Worm (Caenorhabditis elegans) whole organism, young adult: Measurements from ENCODE around the gene ZK662.5.

Experiments
- B0261.1 ChIP-seq: sonication (generic microtip); optimal IDR thresholded peaks from 2 replicates; lab custom pipeline; 2016; ENCODE audit warnings: mild to moderate bottlenecking, missing genetic modification characterization, moderate library complexity, missing compliant biosample characterization
- D2030.7 ChIP-seq: fragments of 200-800 bp; sonication (Bioruptor generic); IDR thresholded peaks from 2 replicates; pipeline ENCODE4 v1.3.6; 2022; ENCODE audit warnings: missing genetic modification reagents, missing genetic modification characterization, missing compliant biosample characterization
- F10E7.11 ChIP-seq: sonication (generic microtip); optimal IDR thresholded peaks from 2 replicates; lab custom pipeline; 2017; ENCODE audit warnings: mild to moderate bottlenecking, missing genetic modification characterization, moderate library complexity, missing compliant biosample characterization
- F33H1.4 ChIP-seq: fragments of 200-800 bp; sonication (Bioruptor generic); IDR thresholded peaks from 2 replicates; pipeline ENCODE4 v1.3.6; 2022; ENCODE audit warnings: missing genetic modification reagents, missing genetic modification characterization, missing compliant biosample characterization
- F39B2.1 ChIP-seq: fragments of 200-800 bp; sonication (Bioruptor generic); IDR thresholded peaks from 2 replicates; pipeline ENCODE4 v1.3.6; 2022; ENCODE audit warnings: missing genetic modification reagents, missing genetic modification characterization, missing compliant biosample characterization
- F52B5.7 ChIP-seq: sonication (generic microtip); optimal IDR thresholded peaks from 2 replicates; lab custom pipeline; 2016; ENCODE audit warnings: mild to moderate bottlenecking, missing genetic modification characterization, missing compliant biosample characterization
- F55B11.4 ChIP-seq: sonication (generic microtip); optimal IDR thresholded peaks from 2 replicates; lab custom pipeline; 2016; ENCODE audit warnings: missing compliant biosample characterization, missing genetic modification characterization, borderline replicate concordance; ENCODE audit not compliant: insufficient read depth
- F57C9.4 ChIP-seq: sonication (generic microtip); optimal IDR thresholded peaks from 2 replicates; lab custom pipeline; 2017; ENCODE audit warnings: mild to moderate bottlenecking, missing genetic modification characterization, missing compliant biosample characterization
- K11D2.4 ChIP-seq: fragments of 200-800 bp; sonication (Bioruptor generic); IDR thresholded peaks from 2 replicates; pipeline ENCODE4 v1.3.6; 2022; ENCODE audit warnings: missing genetic modification reagents, missing genetic modification characterization, missing compliant biosample characterization
- Y56A3A.18 ChIP-seq: fragments of 200-800 bp; sonication (Bioruptor generic); IDR thresholded peaks from 2 replicates; pipeline ENCODE4 v1.3.6; 2022; ENCODE audit warnings: missing genetic modification reagents, missing genetic modification characterization, missing compliant biosample characterization
- ZK185.1 ChIP-seq: sonication (generic microtip); optimal IDR thresholded peaks from 2 replicates; lab custom pipeline; 2016; ENCODE audit warnings: mild to moderate bottlenecking, missing genetic modification characterization, missing compliant biosample characterization; ENCODE audit not compliant: poor library complexity, severe bottlenecking
- akir-1 ChIP-seq: fragments of 200-800 bp; sonication (Bioruptor generic); optimal IDR thresholded peaks from 2 replicates; lab custom pipeline; 2018; ENCODE audit warnings: mild to moderate bottlenecking, missing genetic modification characterization, moderate library complexity, missing compliant biosample characterization
- ama-1 ChIP-seq, 3 experiments: fragments of 150-350 bp in 1 of 3; sonication (generic microtip) in 2 of 3; optimal IDR thresholded peaks; 2 replicates each; lab custom pipeline; 2014 to 2018; ENCODE audit warnings: missing biosample characterization in 2 of 3, missing genetic modification characterization in 2 of 3, missing genetic modification reagents in 2 of 3
- attf-6 ChIP-seq: fragments of 200-800 bp; sonication (Bioruptor generic); IDR thresholded peaks from 2 replicates; pipeline ENCODE4 v1.3.6; 2022; ENCODE audit warnings: missing genetic modification reagents, missing genetic modification characterization, missing compliant biosample characterization
- ceh-91 ChIP-seq: fragments of 200-800 bp; sonication (Bioruptor generic); IDR thresholded peaks from 2 replicates; pipeline ENCODE4 v1.3.6; 2022; ENCODE audit warnings: missing genetic modification reagents, missing genetic modification characterization, missing compliant biosample characterization
- die-1 ChIP-seq: sonication (generic microtip); optimal IDR thresholded peaks from 2 replicates; lab custom pipeline; 2016; ENCODE audit warnings: missing genotype, mild to moderate bottlenecking, missing genetic modification characterization, missing compliant biosample characterization
- dox-1 ChIP-seq: fragments of 200-800 bp; sonication (Bioruptor generic); IDR thresholded peaks from 2 replicates; pipeline ENCODE4 v1.3.6; 2022; ENCODE audit warnings: missing genetic modification reagents, missing genetic modification characterization, missing compliant biosample characterization
- egl-44 ChIP-seq: fragments of 200-800 bp; sonication (Bioruptor generic); IDR thresholded peaks from 2 replicates; pipeline ENCODE4 v1.3.6; 2022; ENCODE audit warnings: missing genetic modification reagents, missing genetic modification characterization, missing compliant biosample characterization
- ekl-4 ChIP-seq: fragments of 200-800 bp; sonication (Bioruptor generic); IDR thresholded peaks from 2 replicates; pipeline ENCODE4 v1.3.6; 2022; ENCODE audit warnings: missing genetic modification reagents, missing genetic modification characterization, missing compliant biosample characterization
- ets-4 ChIP-seq: fragments of 200-800 bp; sonication (Bioruptor generic); optimal IDR thresholded peaks from 2 replicates; lab custom pipeline; 2018; ENCODE audit warnings: mild to moderate bottlenecking, missing genetic modification characterization, missing compliant biosample characterization
- gei-17 ChIP-seq: fragments of 200-800 bp; sonication (Bioruptor generic); optimal IDR thresholded peaks from 2 replicates; lab custom pipeline; 2018; ENCODE audit warnings: mild to moderate bottlenecking, missing genetic modification characterization, missing compliant biosample characterization
- him-1 ChIP-seq: sonication (generic microtip); optimal IDR thresholded peaks from 2 replicates; lab custom pipeline; 2016; ENCODE audit warnings: missing genotype, missing genetic modification reagents, missing genetic modification characterization, missing compliant biosample characterization
- hmg-1.2 ChIP-seq: fragments of 200-800 bp; sonication (Bioruptor generic); IDR thresholded peaks from 2 replicates; pipeline ENCODE4 v1.3.6; 2022; ENCODE audit warnings: missing genetic modification reagents, missing genetic modification characterization, missing compliant biosample characterization
- lin-26 ChIP-seq: fragments of 200-800 bp; sonication (Bioruptor generic); IDR thresholded peaks from 2 replicates; pipeline ENCODE4 v1.3.6; 2022; ENCODE audit warnings: missing genetic modification reagents, missing genetic modification characterization, missing compliant biosample characterization
- madf-8 ChIP-seq: fragments of 200-800 bp; sonication (Bioruptor generic); conservative IDR thresholded peaks from 2 replicates; pipeline ENCODE4 v1.3.6; 2022; ENCODE audit warnings: missing genetic modification reagents, missing genetic modification characterization, missing compliant biosample characterization
- nfya-2 ChIP-seq: fragments of 200-800 bp; sonication (Bioruptor generic); IDR thresholded peaks from 2 replicates; pipeline ENCODE4 v1.3.6; 2022; ENCODE audit warnings: missing genetic modification reagents, missing genetic modification characterization, missing compliant biosample characterization
- nfyb-1 ChIP-seq: fragments of 200-800 bp; sonication (Bioruptor generic); IDR thresholded peaks from 2 replicates; pipeline ENCODE4 v1.3.6; 2022; ENCODE audit warnings: missing genetic modification reagents, missing genetic modification characterization, missing compliant biosample characterization
- nhr-120 ChIP-seq: fragments of 200-800 bp; sonication (Bioruptor generic); IDR thresholded peaks from 2 replicates; pipeline ENCODE4 v1.3.6; 2022; ENCODE audit warnings: missing genetic modification characterization, missing compliant biosample characterization
- nhr-80 ChIP-seq: sonication (generic microtip); optimal IDR thresholded peaks from 2 replicates; lab custom pipeline; 2016; ENCODE audit warnings: missing genetic modification characterization, missing compliant biosample characterization
- nhr-90 ChIP-seq: sonication (generic microtip); optimal IDR thresholded peaks from 2 replicates; lab custom pipeline; 2016; ENCODE audit warnings: missing genotype, mild to moderate bottlenecking, missing genetic modification characterization, missing compliant biosample characterization
- pbrm-1 ChIP-seq: fragments of 200-800 bp; sonication (Bioruptor generic); IDR thresholded peaks from 2 replicates; pipeline ENCODE4 v1.3.6; 2022; ENCODE audit warnings: missing genetic modification reagents, missing genetic modification characterization, missing compliant biosample characterization
- rcor-1 ChIP-seq: fragments of 200-800 bp; sonication (Bioruptor generic); IDR thresholded peaks from 2 replicates; pipeline ENCODE4 v1.3.6; 2022; ENCODE audit warnings: missing genetic modification reagents, missing genetic modification characterization, missing compliant biosample characterization
- rec-8 ChIP-seq, 2 experiments: sonication (generic microtip); optimal IDR thresholded peaks; 2 replicates each; lab custom pipeline; 2016; ENCODE audit warnings: mild to moderate bottlenecking in 2 of 2, missing genetic modification characterization in 2 of 2, missing genetic modification reagents in 2 of 2, missing genotype in 2 of 2, missing biosample characterization in 1 of 2, missing compliant biosample characterization in 1 of 2, moderate library complexity in 1 of 2
- rpc-1 ChIP-seq, 2 experiments: fragments of 150-350 bp in 1 of 2; sonication (generic microtip) in 1 of 2; optimal IDR thresholded peaks; 2 replicates each; lab custom pipeline; 2014 to 2018; ENCODE audit warnings: missing biosample characterization in 1 of 2, missing genetic modification characterization in 1 of 2, missing genetic modification reagents in 1 of 2, missing genotype in 1 of 2
- sdz-38 ChIP-seq: sonication (generic microtip); optimal IDR thresholded peaks from 2 replicates; lab custom pipeline; 2016; ENCODE audit warnings: missing genotype, missing genetic modification characterization, missing compliant biosample characterization
- sea-2 ChIP-seq: fragments of 200-800 bp; sonication (Bioruptor generic); IDR thresholded peaks from 2 replicates; pipeline ENCODE4 v1.3.6; 2022; ENCODE audit warnings: missing genetic modification characterization, missing compliant biosample characterization
- snpc-1.1 ChIP-seq: sonication (generic microtip); optimal IDR thresholded peaks from 2 replicates; lab custom pipeline; 2017; ENCODE audit warnings: missing genetic modification characterization, mild to moderate bottlenecking, missing compliant biosample characterization, antibody characterized with exemption, moderate library complexity, missing genotype, missing genetic modification reagents; ENCODE audit not compliant: insufficient read depth
- snpc-4 ChIP-seq, 5 experiments: fragments of 150-350 bp in 1 of 5; sonication (generic microtip) in 4 of 5; optimal IDR thresholded peaks; 2 replicates each; lab custom pipeline; 2014 to 2018; ENCODE audit warnings: missing genetic modification characterization in 5 of 5, missing biosample characterization in 3 of 5, antibody characterized with exemption in 2 of 5, mild to moderate bottlenecking in 2 of 5, missing compliant biosample characterization in 2 of 5, missing genotype in 2 of 5, moderate library complexity in 2 of 5, missing genetic modification reagents in 1 of 5
- tbp1 ChIP-seq: fragments of 200-800 bp; sonication (Bioruptor generic); optimal IDR thresholded peaks from 2 replicates; lab custom pipeline; 2018; ENCODE audit warnings: mild to moderate bottlenecking, missing genetic modification characterization, missing compliant biosample characterization
- unc-62 ChIP-seq: fragments of 150-350 bp; optimal IDR thresholded peaks from 2 replicates; lab custom pipeline; 2014; ENCODE audit warnings: missing biosample characterization, missing genetic modification reagents, missing genetic modification characterization
- ztf-25 ChIP-seq: fragments of 200-800 bp; sonication (Bioruptor generic); IDR thresholded peaks from 2 replicates; pipeline ENCODE4 v1.3.6; 2022; ENCODE audit warnings: missing genetic modification reagents, missing genetic modification characterization, missing compliant biosample characterization
- ztf-6 ChIP-seq: fragments of 200-800 bp; sonication (Bioruptor generic); IDR thresholded peaks from 2 replicates; pipeline ENCODE4 v1.3.6; 2022; ENCODE audit warnings: missing genetic modification reagents, missing genetic modification characterization, missing compliant biosample characterization

Gene ZK662.5

DNA sequence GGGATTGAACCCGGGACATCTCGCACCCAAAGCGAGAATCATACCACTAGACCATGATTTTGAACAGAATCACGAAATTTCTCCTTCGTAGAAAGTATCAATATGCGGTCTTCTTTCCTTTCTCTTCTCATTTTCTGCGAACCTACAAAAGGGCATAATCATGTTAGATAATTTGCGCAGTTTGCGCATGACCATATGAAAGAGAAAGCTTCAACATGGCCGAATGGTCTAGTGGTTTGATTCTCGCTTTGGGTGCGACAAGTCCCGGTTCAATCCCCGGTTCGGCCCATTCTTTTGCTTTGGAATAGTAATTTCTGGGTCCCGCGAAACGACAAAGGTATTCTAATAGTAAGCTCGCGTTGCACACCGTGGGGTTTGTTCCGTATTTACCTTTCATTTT is 26.4 kb downstream of the ZK662.5 start (continued):
- TF ChIP-seq ets-4 (no peak), rpc-1 (optimal IDR thresholded peaks at IDR 0.05; lab: Kevin White, UChicago) (peak; percentile 61), rpc-1 (tag; optimal IDR thresholded peaks at IDR 0.05; lab: Kevin White, UChicago) (peak; percentile 69), rcor-1 (GFP tag; lab: Robert Waterston, UW) (0 out of 2 replicates have a peak, but pooled peaks have one; percentile 34), ztf-6 (no peak), ZK185.1 (peak; percentile 56), D2030.7 (peak; percentile 36; the same call in 1 of the 2 replicates), B0261.1 (tag; lab: Kevin White, UChicago) (peak; percentile 60), K11D2.4 (GFP tag; lab: Robert Waterston, UW) (no peak), sea-2 (GFP tag; lab: Robert Waterston, UW) (no peak), egl-44 (GFP tag; lab: Robert Waterston, UW) (no peak), him-1 (tag; lab: Kevin White, UChicago) (no peak)

DNA sequence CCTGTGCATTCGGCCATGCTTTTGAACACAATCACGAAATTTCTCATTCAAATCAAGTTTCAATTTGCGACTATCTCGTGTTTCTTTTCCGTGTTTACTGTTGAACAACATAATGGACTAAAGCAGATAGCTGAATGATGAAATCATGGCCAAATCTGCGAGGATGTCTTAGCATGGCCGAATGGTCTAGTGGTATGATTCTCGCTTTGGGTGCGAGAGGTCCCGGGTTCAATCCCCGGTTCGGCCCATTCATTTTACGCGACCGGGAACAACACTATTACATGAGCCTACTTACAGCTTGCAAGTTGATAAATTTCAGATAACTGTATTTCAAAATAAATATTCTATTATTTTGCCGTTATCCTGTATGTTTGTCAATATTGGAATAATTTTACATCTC is 29.8 kb downstream of the ZK662.5 start:
- TF ChIP-seq sdz-38 (tag; lab: Kevin White, UChicago) (no peak), tbp1 (GFP tag; lab: Kevin White, UChicago) (peak; percentile 85), F52B5.7 (no peak), snpc-1.1 (tag; lab: Kevin White, UChicago) (peak; percentile 8), rec-8 (tag; optimal IDR thresholded peaks at IDR 0.05; lab: Kevin White, UChicago) (no peak), F33H1.4 (GFP tag; lab: Robert Waterston, UW) (no peak), gei-17 (GFP tag; lab: Kevin White, UChicago) (no peak), attf-6 (GFP tag; lab: Robert Waterston, UW) (0 out of 2 replicates have a peak, but pooled peaks have one; percentile 31), Y56A3A.18 (GFP tag; lab: Robert Waterston, UW) (peak; percentile 39; the same call in 1 of the 2 replicates), rpc-1 (optimal IDR thresholded peaks at IDR 0.05; lab: Kevin White, UChicago) (peak; percentile 46), rpc-1 (tag; optimal IDR thresholded peaks at IDR 0.05; lab: Kevin White, UChicago) (peak; percentile 75), lin-26 (GFP tag; lab: Robert Waterston, UW) (peak; percentile 77), B0261.1 (tag; lab: Kevin White, UChicago) (peak; percentile 55), unc-62 (GFP tag; lab: Kevin White, UChicago) (no peak), ceh-91 (GFP tag; lab: Robert Waterston, UW) (no peak), snpc-4 (GFP tag; optimal IDR thresholded peaks at IDR 0.05; lab: Kevin White, UChicago) (peak; percentile 26), snpc-4 (tag; optimal IDR thresholded peaks at IDR 0.05; lab: Kevin White, UChicago) (peak in 2 of 4 experiments; percentile 15 to 65), ekl-4 (GFP tag; lab: Robert Waterston, UW) (0 out of 2 replicates have a peak, but pooled peaks have one; percentile 17), F55B11.4 (tag; lab: Kevin White, UChicago) (no peak), dox-1 (peak; percentile 59; the same call in 1 of the 2 replicates), madf-8 (GFP tag; lab: Robert Waterston, UW) (no peak), ets-4 (no peak), pbrm-1 (GFP tag; lab: Robert Waterston, UW) (peak; percentile 45; the same call in 1 of the 2 replicates), F10E7.11 (tag; lab: Kevin White, UChicago) (no peak), nhr-80 (tag; lab: Kevin White, UChicago) (no peak), ZK185.1 (no peak), nfyb-1 (GFP tag; lab: Robert Waterston, UW) (peak; percentile 41; the same call in 1 of the 2 replicates), F39B2.1 (GFP tag; lab: Robert Waterston, UW) (0 out of 2 replicates have a peak, but pooled peaks have one; percentile 20), F57C9.4 (tag; lab: Kevin White, UChicago) (no peak), nhr-120 (GFP tag; lab: Robert Waterston, UW) (no peak), nfya-2 (GFP tag; lab: Robert Waterston, UW) (no peak), hmg-1.2 (no peak), akir-1 (GFP tag; lab: Kevin White, UChicago) (no peak), nhr-90 (tag; lab: Kevin White, UChicago) (no peak), ztf-25 (GFP tag; lab: Robert Waterston, UW) (0 out of 2 replicates have a peak, but pooled peaks have one; percentile 8), ama-1 (optimal IDR thresholded peaks at IDR 0.05; lab: Kevin White, UChicago) (no peak), ama-1 (GFP tag; optimal IDR thresholded peaks at IDR 0.05; lab: Kevin White, UChicago) (no peak), die-1 (peak; percentile 44), D2030.7 (peak; percentile 75)
